Fruit fly (Drosophila melanogaster) whole organism, embryonic: ENCODE data around the gene CG2611.

Source experiments
- ATbp ChIP-seq: fragments of 200-800 bp; sonication (Bioruptor generic); optimal IDR thresholded peaks from 2 replicates; lab custom pipeline; 2017; ENCODE audit warnings: missing biosample characterization, mild to moderate bottlenecking, missing genetic modification characterization, missing genetic modification reagents
- Abd-B ChIP-seq: fragments of 200-800 bp; sonication (Bioruptor generic); optimal IDR thresholded peaks from 2 replicates; lab custom pipeline; 2018; ENCODE audit warnings: missing biosample characterization, mild to moderate bottlenecking, missing genetic modification characterization, moderate library complexity
- Atf3 ChIP-seq: fragments of 200-800 bp; sonication (Bioruptor generic); optimal IDR thresholded peaks from 3 replicates; lab custom pipeline; 2016; ENCODE audit warnings: missing biosample characterization, missing genetic modification characterization
- Awh ChIP-seq: fragments of 200-800 bp; sonication (Bioruptor generic); IDR thresholded peaks from 2 replicates; pipeline ENCODE4, ENCODE4 v1.3.6; 2022; ENCODE audit warnings: missing biosample characterization, missing genetic modification characterization
- CG10321 ChIP-seq: fragments of 200-800 bp; sonication (Bioruptor generic); IDR thresholded peaks from 2 replicates; pipeline ENCODE4 v1.3.6; 2022; ENCODE audit warnings: missing biosample characterization, missing genetic modification characterization
- CG10462 ChIP-seq: fragments of 200-800 bp; sonication (Bioruptor generic); optimal IDR thresholded peaks from 2 replicates; lab custom pipeline; 2016; ENCODE audit warnings: missing biosample characterization, missing genetic modification characterization
- CG10979 ChIP-seq: fragments of 200-800 bp; sonication (Bioruptor generic); optimal IDR thresholded peaks from 2 replicates; lab custom pipeline; 2018; ENCODE audit warnings: missing biosample characterization, mild to moderate bottlenecking, missing genetic modification characterization, moderate library complexity
- CG13894 ChIP-seq: fragments of 200-800 bp; sonication (Bioruptor generic); optimal IDR thresholded peaks from 3 replicates; lab custom pipeline; 2018; ENCODE audit warnings: missing biosample characterization, mild to moderate bottlenecking, missing genetic modification characterization, moderate library complexity
- CG14014 ChIP-seq: fragments of 200-800 bp; sonication (Bioruptor generic); IDR thresholded peaks from 2 replicates; pipeline ENCODE4 v1.3.6; 2022; ENCODE audit warnings: missing biosample characterization, missing genetic modification characterization
- CG1603 ChIP-seq: fragments of 200-800 bp; sonication (Bioruptor generic); optimal IDR thresholded peaks from 2 replicates; lab custom pipeline; 2019; ENCODE audit warnings: missing biosample characterization, mild to moderate bottlenecking, missing genetic modification characterization, moderate library complexity
- CG16813 ChIP-seq: fragments of 200-800 bp; sonication (Bioruptor generic); IDR thresholded peaks from 3 replicates; pipeline ENCODE4 v1.3.6; 2022; ENCODE audit warnings: missing biosample characterization, missing genetic modification characterization; ENCODE audit not compliant: partially characterized antibody
- CG17361 ChIP-seq: fragments of 200-800 bp; sonication (Bioruptor generic); IDR thresholded peaks from 3 replicates; pipeline ENCODE4 v1.3.6; 2022; ENCODE audit warnings: missing biosample characterization, missing genetic modification characterization
- CG1832 ChIP-seq: fragments of 200-800 bp; sonication (Bioruptor generic); optimal IDR thresholded peaks from 2 replicates; lab custom pipeline; 2017; ENCODE audit warnings: missing biosample characterization, mild to moderate bottlenecking, missing genetic modification characterization, inconsistent platforms
- CG18619 ChIP-seq: fragments of 200-800 bp; sonication (Bioruptor generic); optimal IDR thresholded peaks from 3 replicates; lab custom pipeline; 2017; ENCODE audit warnings: missing biosample characterization, mild to moderate bottlenecking, missing genetic modification characterization
- CG2889 ChIP-seq: fragments of 200-800 bp; sonication (Bioruptor generic); IDR thresholded peaks from 3 replicates; pipeline ENCODE4 v1.3.6; 2022; ENCODE audit warnings: missing biosample characterization, missing genetic modification characterization
- CG31224 ChIP-seq: fragments of 200-800 bp; sonication (Bioruptor generic); IDR thresholded peaks from 2 replicates; pipeline ENCODE4 v1.3.6; 2022; ENCODE audit warnings: missing biosample characterization, missing genetic modification characterization
- CG32767 ChIP-seq: fragments of 200-800 bp; sonication (Bioruptor generic); IDR thresholded peaks from 2 replicates; pipeline ENCODE4 v1.3.6; 2022; ENCODE audit warnings: missing biosample characterization, missing genetic modification characterization
- CG33557 ChIP-seq: fragments of 200-800 bp; sonication (Bioruptor generic); optimal IDR thresholded peaks from 2 replicates; lab custom pipeline; 2019; ENCODE audit warnings: missing biosample characterization, mild to moderate bottlenecking, missing genetic modification characterization, moderate library complexity
- CG34376 ChIP-seq: fragments of 200-800 bp; sonication (Bioruptor generic); optimal IDR thresholded peaks from 2 replicates; lab custom pipeline; 2018; ENCODE audit warnings: missing biosample characterization, mild to moderate bottlenecking, missing genetic modification characterization
- CG3995 ChIP-seq: fragments of 200-800 bp; sonication (Bioruptor generic); optimal IDR thresholded peaks from 3 replicates; lab custom pipeline; 2016; ENCODE audit warnings: missing biosample characterization, missing genetic modification characterization
- CG4424 ChIP-seq: fragments of 200-800 bp; sonication (Bioruptor generic); optimal IDR thresholded peaks from 3 replicates; lab custom pipeline; 2016; ENCODE audit warnings: missing biosample characterization, missing genetic modification characterization
- CG6689 ChIP-seq: fragments of 200-800 bp; sonication (Bioruptor generic); IDR thresholded peaks from 2 replicates; pipeline ENCODE4 v1.3.6; 2022; ENCODE audit warnings: missing biosample characterization, missing genetic modification characterization
- CG6791 ChIP-seq: fragments of 200-800 bp; sonication (Bioruptor generic); IDR thresholded peaks from 3 replicates; pipeline ENCODE4 v1.3.6; 2022; ENCODE audit warnings: missing biosample characterization, missing genetic modification characterization; ENCODE audit not compliant: partially characterized antibody
- CG7556 ChIP-seq: fragments of 200-800 bp; sonication (Bioruptor generic); optimal IDR thresholded peaks from 2 replicates; lab custom pipeline; 2017; ENCODE audit warnings: missing biosample characterization, mild to moderate bottlenecking, missing genetic modification characterization
- CG8290 ChIP-seq, 3 experiments: fragments of 200-800 bp; sonication (Bioruptor generic); optimal IDR thresholded peaks; 2 replicates each; lab custom pipeline; 2016 to 2019; ENCODE audit warnings: missing biosample characterization in 3 of 3, missing genetic modification characterization in 3 of 3, mild to moderate bottlenecking in 2 of 3, moderate library complexity in 1 of 3
- Deaf1 ChIP-seq: fragments of 200-800 bp; optimal IDR thresholded peaks from 3 replicates; lab custom pipeline; 2019; ENCODE audit warnings: missing biosample characterization, mild to moderate bottlenecking, missing genetic modification characterization, moderate library complexity
- Dp ChIP-seq: fragments of 200-800 bp; sonication (Bioruptor generic); optimal IDR thresholded peaks from 2 replicates; lab custom pipeline; 2018; ENCODE audit warnings: missing biosample characterization, mild to moderate bottlenecking, missing genetic modification characterization, moderate library complexity
- Hr51 ChIP-seq, 2 experiments: fragments of 200-800 bp; sonication (Bioruptor generic); optimal IDR thresholded peaks; 2 replicates in 1 of 2; 3 replicates in 1 of 2; lab custom pipeline; 2016 to 2018; ENCODE audit warnings: missing biosample characterization in 2 of 2, missing genetic modification characterization in 2 of 2, mild to moderate bottlenecking in 1 of 2, moderate library complexity in 1 of 2
- Hsf ChIP-seq: fragments of 200-800 bp; sonication (Bioruptor generic); optimal IDR thresholded peaks from 3 replicates; lab custom pipeline; 2016; ENCODE audit warnings: missing biosample characterization, missing genetic modification characterization
- MESR4 ChIP-seq: fragments of 200-800 bp; sonication (Bioruptor generic); optimal IDR thresholded peaks from 2 replicates; lab custom pipeline; 2018; ENCODE audit warnings: missing biosample characterization, mild to moderate bottlenecking, missing genetic modification characterization, moderate library complexity
- Nf-YC ChIP-seq: fragments of 200-800 bp; optimal IDR thresholded peaks from 3 replicates; lab custom pipeline; 2019; ENCODE audit warnings: missing biosample characterization, mild to moderate bottlenecking, missing genetic modification characterization, moderate library complexity
- Sry-β ChIP-seq: fragments of 200-800 bp; sonication (Bioruptor generic); optimal IDR thresholded peaks from 2 replicates; lab custom pipeline; 2018; ENCODE audit warnings: missing biosample characterization, mild to moderate bottlenecking, missing genetic modification characterization, moderate library complexity
- Sry-δ ChIP-seq: fragments of 200-800 bp; sonication (Bioruptor generic); optimal IDR thresholded peaks from 2 replicates; lab custom pipeline; 2016; ENCODE audit warnings: missing biosample characterization, missing genetic modification characterization
- ac ChIP-seq: fragments of 200-800 bp; sonication (Bioruptor generic); optimal IDR thresholded peaks from 3 replicates; lab custom pipeline; 2017; ENCODE audit warnings: missing biosample characterization, mild to moderate bottlenecking, missing genetic modification characterization
- bbx ChIP-seq: fragments of 200-800 bp; sonication (Bioruptor generic); IDR thresholded peaks from 2 replicates; pipeline ENCODE4 v1.3.6; 2022; ENCODE audit warnings: missing biosample characterization, missing genetic modification characterization; ENCODE audit not compliant: partially characterized antibody
- crp ChIP-seq, 2 experiments: fragments of 200-800 bp; sonication (Bioruptor generic); optimal IDR thresholded peaks; 2 replicates in 1 of 2; 3 replicates in 1 of 2; lab custom pipeline; 2017; ENCODE audit warnings: missing biosample characterization in 2 of 2, missing genetic modification characterization in 2 of 2, mild to moderate bottlenecking in 1 of 2, moderate library complexity in 1 of 2
- dmrt99B ChIP-seq: fragments of 200-800 bp; sonication (Bioruptor generic); optimal IDR thresholded peaks from 2 replicates; lab custom pipeline; 2018; ENCODE audit warnings: missing biosample characterization, mild to moderate bottlenecking, missing genetic modification characterization, moderate library complexity
- dysf ChIP-seq: fragments of 200-800 bp; sonication (Bioruptor generic); IDR thresholded peaks from 3 replicates; pipeline ENCODE4 v1.3.6; 2022; ENCODE audit warnings: missing biosample characterization, missing genetic modification characterization
- esg ChIP-seq: fragments of 200-800 bp; sonication (Bioruptor generic); conservative IDR thresholded peaks from 2 replicates; pipeline ENCODE4 v1.3.6; 2022; ENCODE audit warnings: missing biosample characterization, missing genetic modification characterization
- fd64A ChIP-seq: fragments of 200-800 bp; sonication (Bioruptor generic); optimal IDR thresholded peaks from 3 replicates; lab custom pipeline; 2018; ENCODE audit warnings: missing biosample characterization, mild to moderate bottlenecking, missing genetic modification characterization
- gem ChIP-seq: fragments of 200-800 bp; sonication (Bioruptor generic); optimal IDR thresholded peaks from 2 replicates; lab custom pipeline; 2019; ENCODE audit warnings: missing biosample characterization, mild to moderate bottlenecking, missing genetic modification characterization, moderate library complexity
- gfzf ChIP-seq: fragments of 200-800 bp; sonication (Bioruptor generic); optimal IDR thresholded peaks from 2 replicates; lab custom pipeline; 2016; ENCODE audit warnings: missing biosample characterization, mild to moderate bottlenecking, missing genetic modification characterization, moderate library complexity
- grau ChIP-seq: fragments of 200-800 bp; optimal IDR thresholded peaks from 3 replicates; lab custom pipeline; 2019; ENCODE audit warnings: missing biosample characterization, mild to moderate bottlenecking, missing genetic modification characterization, moderate library complexity
- gt ChIP-seq: fragments of 200-800 bp; sonication (Bioruptor generic); IDR thresholded peaks from 2 replicates; pipeline ENCODE4 v1.3.6; 2022; ENCODE audit warnings: missing biosample characterization, missing genetic modification characterization
- kni ChIP-seq: fragments of 200-800 bp; sonication (Bioruptor generic); optimal IDR thresholded peaks from 3 replicates; lab custom pipeline; 2017; ENCODE audit warnings: mild to moderate bottlenecking, missing biosample characterization, missing genetic modification reagents, missing genetic modification characterization
- odd ChIP-seq: fragments of 200-800 bp; sonication (Bioruptor generic); optimal IDR thresholded peaks from 2 replicates; lab custom pipeline; 2017; ENCODE audit warnings: missing biosample characterization, mild to moderate bottlenecking, missing genetic modification characterization
- pzg ChIP-seq: fragments of 200-800 bp; sonication (Bioruptor generic); optimal IDR thresholded peaks from 3 replicates; lab custom pipeline; 2018; ENCODE audit warnings: missing biosample characterization, mild to moderate bottlenecking, missing genetic modification characterization, moderate library complexity
- rib ChIP-seq: fragments of 200-800 bp; sonication (Bioruptor generic); IDR thresholded peaks from 2 replicates; pipeline ENCODE4 v1.3.6; 2022; ENCODE audit warnings: missing biosample characterization, missing genetic modification characterization
- sr ChIP-seq: fragments of 200-800 bp; sonication (Bioruptor generic); IDR thresholded peaks from 3 replicates; pipeline ENCODE4 v1.3.6; 2022; ENCODE audit warnings: missing biosample characterization, missing genetic modification characterization
- tgo ChIP-seq: fragments of 200-800 bp; sonication (Bioruptor generic); IDR thresholded peaks from 3 replicates; pipeline ENCODE4 v1.3.6; 2022; ENCODE audit warnings: missing biosample characterization, missing genetic modification characterization

Gene CG2611

dm6 chr2L:20638413-20638812, 11.6 kb upstream of the CG2611 start (continued):
- TF ChIP-seq odd (GFP tag; lab: Kevin White, UChicago) (no peak), CG10462 (no peak), CG2889 (GFP tag; lab: Robert Waterston, UW) (no peak), Atf3 (GFP tag; lab: Kevin White, UChicago) (no peak), Hr51 (GFP tag; optimal IDR thresholded peaks at IDR 0.05; lab: Kevin White, UChicago) (no peak), dmrt99B (no peak), CG18619 (no peak), crp (GFP tag; optimal IDR thresholded peaks at IDR 0.05; lab: Kevin White, UChicago) (peak in 1 of 2 experiments; percentile 52), ac (GFP tag; lab: Kevin White, UChicago) (peak; percentile 87), CG1603 (tag; lab: Kevin White, UChicago) (peak; percentile 66), CG8290 (GFP tag; optimal IDR thresholded peaks at IDR 0.05; lab: Kevin White, UChicago) (peak; percentile 30), CG8290 (tag; optimal IDR thresholded peaks at IDR 0.05; lab: Kevin White, UChicago) (peak in 1 of 2 experiments; percentile 55), Hsf (no peak), fd64A (GFP tag; lab: Kevin White, UChicago) (no peak), CG17361 (GFP tag; lab: Robert Waterston, UW) (peak; percentile 38; the same call in 1 of the 3 replicates), CG31224 (GFP tag; lab: Robert Waterston, UW) (no peak), CG10979 (tag; lab: Kevin White, UChicago) (no peak), CG13894 (tag; lab: Kevin White, UChicago) (peak; percentile 32), ATbp (GFP tag; lab: Kevin White, UChicago) (no peak), CG6689 (GFP tag; lab: Robert Waterston, UW) (peak; percentile 64), CG34376 (GFP tag; lab: Kevin White, UChicago) (no peak), CG16813 (GFP tag; lab: Robert Waterston, UW) (peak; percentile 49; the same call in 2 of the 3 replicates), tgo (GFP tag; lab: Robert Waterston, UW) (no peak), CG1832 (GFP tag; lab: Kevin White, UChicago) (peak; percentile 45), gem (no peak), Abd-B (GFP tag; lab: Kevin White, UChicago) (peak; percentile 54), CG14014 (GFP tag; lab: Robert Waterston, UW) (no peak), CG3995 (peak; percentile 65), Deaf1 (tag; lab: Kevin White, UChicago) (peak; percentile 77), esg (GFP tag; lab: Robert Waterston, UW) (peak; percentile 55), MESR4 (peak; percentile 20), dysf (no peak), Awh (GFP tag; lab: Robert Waterston, UW) (no peak), CG6791 (GFP tag; lab: Robert Waterston, UW) (peak; percentile 48; the same call in 2 of the 3 replicates), rib (GFP tag; lab: Robert Waterston, UW) (no peak), kni (GFP tag; lab: Kevin White, UChicago) (peak; percentile 27), sr (GFP tag; lab: Robert Waterston, UW) (peak; percentile 91), bbx (GFP tag; lab: Robert Waterston, UW) (peak; percentile 49), grau (tag; lab: Kevin White, UChicago) (peak; percentile 2), pzg (GFP tag; lab: Kevin White, UChicago) (peak; percentile 85), Sry-β (GFP tag; lab: Kevin White, UChicago) (no peak), CG4424 (GFP tag; lab: Kevin White, UChicago) (no peak), Dp (GFP tag; lab: Kevin White, UChicago) (peak; percentile 96), CG33557 (GFP tag; lab: Kevin White, UChicago) (no peak), Nf-YC (no peak), Sry-δ (GFP tag; lab: Kevin White, UChicago) (peak; percentile 19), CG7556 (GFP tag; lab: Kevin White, UChicago) (no peak), CG10321 (GFP tag; lab: Robert Waterston, UW) (peak; percentile 61), gfzf (GFP tag; lab: Kevin White, UChicago) (peak; percentile 90), CG32767 (GFP tag; lab: Robert Waterston, UW) (no peak), gt (GFP tag; lab: Robert Waterston, UW) (no peak)
